Worm (Caenorhabditis elegans) whole organism, L4/young adult: Measurements from ENCODE around the gene spig-9.

Source experiments
- W03F9.2 ChIP-seq: fragments of 150-350 bp; optimal IDR thresholded peaks from 2 replicates; lab custom pipeline; 2014; ENCODE audit warnings: missing biosample characterization, missing genetic modification characterization
- dao-5 ChIP-seq: sonication (generic microtip); optimal IDR thresholded peaks from 2 replicates; lab custom pipeline; 2016; ENCODE audit warnings: missing genotype, missing genetic modification characterization, moderate library complexity, missing compliant biosample characterization
- him-1 ChIP-seq: sonication (generic microtip); optimal IDR thresholded peaks from 2 replicates; lab custom pipeline; 2016; ENCODE audit warnings: missing genotype, missing genetic modification reagents, missing genetic modification characterization, missing compliant biosample characterization

spig-9 gene

DNA sequence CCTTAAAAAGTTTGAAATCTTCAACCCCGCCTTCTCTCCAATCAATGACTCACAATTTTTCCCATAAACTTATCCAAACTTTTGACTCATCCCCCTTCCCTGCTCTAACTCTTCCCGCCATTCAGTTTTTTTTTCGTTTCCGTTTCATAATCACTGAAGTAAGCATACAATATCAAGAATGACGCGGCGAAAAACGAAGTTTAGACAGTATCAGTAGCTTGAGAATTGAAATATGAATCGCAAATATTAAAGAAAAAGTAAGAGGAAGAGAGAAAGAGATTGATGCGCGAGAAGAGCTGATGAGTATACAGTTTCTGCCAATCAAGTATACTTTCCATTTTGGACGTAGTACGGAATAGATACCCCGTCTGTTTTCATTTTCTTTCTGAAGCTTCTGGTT, 34.2 kb downstream of the spig-9 start:
- TF ChIP-seq W03F9.2 = no peak
- TF ChIP-seq dao-5 (tag; lab: Kevin White, UChicago) = no peak
- TF ChIP-seq him-1 (tag; lab: Kevin White, UChicago) = no peak

DNA sequence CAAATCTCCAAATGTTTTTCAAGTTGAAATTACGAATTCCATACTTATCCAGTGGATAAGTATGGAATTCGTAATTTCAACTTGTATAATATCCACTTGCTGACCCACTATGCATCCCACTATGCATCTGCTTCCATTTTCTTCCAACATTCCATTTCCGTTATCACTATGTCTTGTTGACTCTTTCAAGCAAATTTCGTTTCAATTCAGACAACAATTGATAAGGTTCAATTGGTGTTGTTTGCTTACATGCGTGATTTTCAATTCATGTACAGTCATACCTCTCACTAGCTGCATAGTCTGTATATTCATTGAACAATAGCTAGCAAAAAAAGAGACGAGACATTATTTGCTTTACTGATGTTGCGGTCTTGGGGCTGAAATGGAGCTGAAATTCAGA, 34.9 kb downstream of the spig-9 start:
- no peak for TF ChIP-seq him-1 (tag; lab: Kevin White, UChicago)
- no peak for TF ChIP-seq W03F9.2
- no peak for TF ChIP-seq dao-5 (tag; lab: Kevin White, UChicago)

DNA sequence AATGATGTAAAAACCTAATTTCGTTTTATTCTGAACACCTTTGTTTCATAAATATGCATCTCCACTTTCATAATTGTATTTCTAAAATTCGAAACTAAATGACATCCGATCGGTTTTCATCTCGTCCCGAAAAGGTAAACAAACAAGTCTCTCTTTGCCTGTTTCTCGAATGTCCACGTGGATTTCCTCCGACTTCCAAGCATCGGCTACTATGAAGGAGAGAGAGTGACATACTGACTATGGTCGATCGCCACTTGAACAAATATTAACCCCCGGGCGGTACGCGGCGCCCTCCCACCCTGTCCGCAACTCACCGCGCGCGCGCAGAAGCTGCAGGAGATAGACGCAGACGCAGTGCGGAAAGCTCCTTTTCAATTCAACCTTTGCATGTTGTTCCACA, 35.8 kb downstream of the spig-9 start:
- TF ChIP-seq him-1 (tag; lab: Kevin White, UChicago) (no peak), W03F9.2 (no peak), dao-5 (tag; lab: Kevin White, UChicago) (no peak)

DNA sequence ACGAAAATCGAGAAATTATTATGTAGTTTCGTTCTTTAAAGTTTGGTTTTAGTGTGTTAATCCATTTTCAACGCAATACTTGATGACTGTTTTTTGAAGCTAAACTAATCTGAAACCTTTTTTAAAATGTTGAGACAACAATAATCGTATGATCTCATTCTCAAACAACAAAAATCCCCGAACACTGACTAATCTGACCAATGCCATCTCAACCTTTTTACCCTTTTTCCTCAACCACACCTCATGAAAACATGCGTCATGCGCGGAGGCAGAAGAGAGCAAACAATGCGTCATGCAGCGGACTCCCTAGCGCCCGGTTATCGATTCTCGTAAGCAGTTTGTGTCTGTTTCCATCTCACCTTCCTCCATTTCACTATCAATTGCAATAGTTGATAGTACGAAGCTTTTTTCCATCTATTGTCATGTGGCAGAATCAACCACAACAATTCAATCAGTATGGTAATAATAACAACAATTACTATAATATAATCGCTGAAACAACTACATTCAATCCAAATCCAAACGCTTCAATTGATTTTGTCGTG, 39.9 kb downstream of the spig-9 start, which contains the start of gene C50B8.4:
TSS of gene C50B8.4 (plus strand) at position 299 of the 545 bp plus-strand sequence.
- TF ChIP-seq W03F9.2 (no peak), him-1 (tag; lab: Kevin White, UChicago) (no peak), dao-5 (tag; lab: Kevin White, UChicago) (no peak)

DNA sequence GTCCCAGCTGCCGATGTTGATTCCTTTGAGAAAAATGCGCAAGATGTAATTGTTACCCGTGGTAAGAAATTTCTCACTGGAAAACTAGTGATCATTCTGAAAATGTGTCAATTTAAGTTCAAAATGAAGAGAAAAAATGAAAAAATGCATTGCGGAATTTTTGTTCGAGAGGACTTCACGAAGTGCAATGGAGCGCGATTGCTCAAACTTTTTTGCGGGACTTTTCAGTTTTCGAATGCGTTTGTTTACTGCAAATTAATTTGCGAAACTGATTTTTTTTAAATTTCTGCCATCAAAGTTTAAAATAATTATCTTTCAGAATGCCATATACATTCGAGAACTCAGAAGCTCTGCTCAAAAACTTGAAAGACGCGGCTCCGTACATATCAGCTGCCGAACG, 43.1 kb downstream of the spig-9 start, which contains the start of the genes nuaf-1 and bir-2:
TSS of gene nuaf-1 (minus strand) at position 98 of the 400 bp plus-strand sequence.
TSS of gene bir-2 (plus strand) at position 318 of the 400 bp plus-strand sequence.
- no peak for TF ChIP-seq dao-5 (tag; lab: Kevin White, UChicago)
- peak; percentile 83 for TF ChIP-seq W03F9.2

DNA sequence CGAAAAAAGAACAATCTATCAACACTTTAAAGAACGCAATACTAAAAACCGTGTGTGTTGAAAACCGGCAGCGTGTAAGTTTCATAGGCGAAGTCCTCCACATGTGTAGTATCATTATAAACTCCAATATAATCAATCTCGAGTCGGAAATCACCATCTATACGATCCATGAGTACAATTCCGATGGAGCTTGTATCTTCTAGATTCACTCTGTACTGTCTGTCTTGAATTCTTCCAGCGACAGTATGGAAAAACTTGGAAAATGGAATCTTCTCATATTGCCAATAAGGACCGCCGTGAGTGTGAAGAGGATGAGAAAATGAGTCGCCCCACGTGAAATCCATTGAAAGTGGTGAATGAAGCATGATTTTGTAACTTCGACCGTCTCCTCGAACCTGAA, 44.7 kb downstream of the spig-9 start:
- TF ChIP-seq him-1 (tag; lab: Kevin White, UChicago) (no peak), dao-5 (tag; lab: Kevin White, UChicago) (no peak), W03F9.2 (no peak)

DNA sequence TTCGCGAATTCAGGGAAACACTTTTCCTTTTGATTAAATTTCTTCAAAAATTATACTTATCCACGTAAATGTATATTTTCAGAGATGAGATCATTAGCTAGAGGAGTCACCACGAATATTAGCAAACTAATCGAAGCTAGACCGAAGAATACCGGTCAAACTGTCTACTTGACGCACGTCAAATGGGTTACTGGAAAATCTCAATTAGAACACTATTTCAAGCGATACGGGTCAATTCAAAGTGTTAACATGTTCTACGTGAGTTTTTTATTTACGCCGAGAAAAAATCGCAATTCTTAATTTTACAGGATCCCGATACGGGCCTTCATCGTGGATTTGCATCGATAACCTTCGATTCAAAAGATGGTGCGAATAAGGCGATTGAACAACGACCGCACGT, 45.9 kb downstream of the spig-9 start, which contains the start of gene slrp-1:
TSS of gene slrp-1 (plus strand) at position 83 of the 400 bp plus-strand sequence.
- TF ChIP-seq him-1 (tag; lab: Kevin White, UChicago) = no peak
- TF ChIP-seq W03F9.2 = no peak
- TF ChIP-seq dao-5 (tag; lab: Kevin White, UChicago) = no peak

ce11 chrV:13565197-13565596, 46.5 kb downstream of the spig-9 start:
- TF ChIP-seq W03F9.2 = peak; percentile 85
- no peak for TF ChIP-seq him-1 (tag; lab: Kevin White, UChicago)
- TF ChIP-seq dao-5 (tag; lab: Kevin White, UChicago) = no peak

DNA sequence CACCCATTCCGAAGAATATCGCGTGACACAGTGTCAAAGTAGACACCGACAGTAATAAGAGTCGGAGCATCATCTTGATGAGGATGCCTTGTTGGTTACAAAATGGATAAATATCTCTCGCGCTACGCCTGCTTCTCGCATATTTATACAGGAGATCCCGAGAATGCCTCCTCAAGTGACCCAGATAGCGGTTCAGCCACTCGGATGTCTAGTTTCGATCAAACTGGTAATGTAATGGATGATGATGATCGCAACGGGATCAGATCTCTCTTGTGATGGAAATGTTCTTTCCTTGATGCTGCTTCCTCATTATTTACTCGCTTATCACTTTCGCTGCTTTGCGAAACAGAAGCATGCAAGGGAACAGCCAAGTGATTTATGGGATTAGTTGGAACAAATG, 47.8 kb downstream of the spig-9 start, which contains the start of gene grl-17:
TSS of gene grl-17 (minus strand) at position 101 of the 400 bp plus-strand sequence.
- TF ChIP-seq W03F9.2 (no peak), dao-5 (tag; lab: Kevin White, UChicago) (no peak), him-1 (tag; lab: Kevin White, UChicago) (no peak)

ce11 chrV:13562748-13563147, 48.9 kb downstream of the spig-9 start:
- TF ChIP-seq dao-5 (tag; lab: Kevin White, UChicago) (no peak), W03F9.2 (no peak), him-1 (tag; lab: Kevin White, UChicago) (no peak)
